Fruit fly (Drosophila melanogaster): ENCODE measurements around the gene CG42371.

The CG42371 gene

dm6 chr2L:2221649-2222150 lies 4.7 kb upstream of the CG42371 start (continued):
- peak; percentile 92 for TF ChIP-seq CG11560 (tag; IDR thresholded peaks at IDR 0.05)
- TF ChIP-seq jing (GFP tag; optimal IDR thresholded peaks at IDR 0.05), result peak; percentile 89
- peak; percentile 89 for TF ChIP-seq D19A (tag; optimal IDR thresholded peaks at IDR 0.05)
- TF ChIP-seq br (optimal IDR thresholded peaks at IDR 0.05), result no peak
- TF ChIP-seq tap (tag; optimal IDR thresholded peaks at IDR 0.05), result peak; percentile 96
- peak; percentile 99 for TF ChIP-seq CG11247 (GFP tag; IDR thresholded peaks at IDR 0.05)
- TF ChIP-seq CG17829 (tag; optimal IDR thresholded peaks at IDR 0.05), result peak; percentile 95
- peak; percentile 95 for TF ChIP-seq HLH54F (GFP tag; optimal IDR thresholded peaks at IDR 0.05)
- peak; percentile 94 for TF ChIP-seq CG8944 (GFP tag; optimal IDR thresholded peaks at IDR 0.05)
- peak; percentile 83 for TF ChIP-seq CG3838 (GFP tag; optimal IDR thresholded peaks at IDR 0.05)
- TF ChIP-seq Camta (GFP tag; optimal IDR thresholded peaks at IDR 0.05), result peak; percentile 93
- TF ChIP-seq CG9817 (tag; optimal IDR thresholded peaks at IDR 0.05), result peak; percentile 98
- TF ChIP-seq Opbp (GFP tag; IDR thresholded peaks at IDR 0.05; ENCODE audit: partially characterized antibody), result no peak
- TF ChIP-seq Meics (GFP tag; optimal IDR thresholded peaks at IDR 0.05), result peak; percentile 97
- TF ChIP-seq Deaf1 (tag; optimal IDR thresholded peaks at IDR 0.05), result peak; percentile 79
- TF ChIP-seq CG4617 (GFP tag; optimal IDR thresholded peaks at IDR 0.05; ENCODE audit: borderline replicate concordance), result peak; percentile 77
- no peak for TF ChIP-seq h (optimal IDR thresholded peaks at IDR 0.05)
- TF ChIP-seq ATbp (GFP tag; optimal IDR thresholded peaks at IDR 0.05), result peak; percentile 96
- TF ChIP-seq CG10543 (GFP tag; optimal IDR thresholded peaks at IDR 0.05), result peak; percentile 95
- peak; percentile 90 for TF ChIP-seq CG33557 (GFP tag; optimal IDR thresholded peaks at IDR 0.05)
- TF ChIP-seq zen2 (GFP tag; IDR thresholded peaks at IDR 0.05; ENCODE audit: partially characterized antibody), result no peak
- peak; percentile 96 for TF ChIP-seq stc (GFP tag; IDR thresholded peaks at IDR 0.05)
- TF ChIP-seq CG17328 (GFP tag; IDR thresholded peaks at IDR 0.05), result peak; percentile 98
- TF ChIP-seq Antp (GFP tag; optimal IDR thresholded peaks at IDR 0.05), result peak; percentile 85
- peak; percentile 83 for TF ChIP-seq CG3163 (GFP tag; optimal IDR thresholded peaks at IDR 0.05)
- TF ChIP-seq HmgZ (tag; optimal IDR thresholded peaks at IDR 0.05), result peak; percentile 98
- TF ChIP-seq dm (GFP tag; optimal IDR thresholded peaks at IDR 0.05), result peak; percentile 86
- peak; percentile 95 for TF ChIP-seq CG11504 (tag; optimal IDR thresholded peaks at IDR 0.05)
- TF ChIP-seq CG16813 (GFP tag; IDR thresholded peaks at IDR 0.05; ENCODE audit: partially characterized antibody), result no peak
- peak; percentile 99 for TF ChIP-seq ci (GFP tag; IDR thresholded peaks at IDR 0.05)
- peak; percentile 97 for TF ChIP-seq Mad (GFP tag; optimal IDR thresholded peaks at IDR 0.05)
- peak; percentile 92 for TF ChIP-seq wor (GFP tag; IDR thresholded peaks at IDR 0.05)
- no peak for TF ChIP-seq sc (optimal IDR thresholded peaks at IDR 0.05)
- peak; percentile 93 for TF ChIP-seq sc (GFP tag; optimal IDR thresholded peaks at IDR 0.05)
- TF ChIP-seq Hey (tag; optimal IDR thresholded peaks at IDR 0.05), result peak; percentile 94
- TF ChIP-seq CG17385 (GFP tag; optimal IDR thresholded peaks at IDR 0.05), result peak; percentile 97
- TF ChIP-seq CG7839 (tag; optimal IDR thresholded peaks at IDR 0.05), result peak; percentile 98
- TF ChIP-seq danr (GFP tag; IDR thresholded peaks at IDR 0.05), result peak; percentile 96
- TF ChIP-seq CG15696 (tag; optimal IDR thresholded peaks at IDR 0.05), result peak; percentile 87
- peak; percentile 96 for TF ChIP-seq Dip3 (GFP tag; optimal IDR thresholded peaks at IDR 0.05)
- no peak for TF ChIP-seq cg (GFP tag; optimal IDR thresholded peaks at IDR 0.05)
- peak; percentile 31; the same call in 1 of the 2 replicates for TF ChIP-seq CG13287 (GFP tag; IDR thresholded peaks at IDR 0.05; ENCODE audit: partially characterized antibody)
- peak; percentile 92 for TF ChIP-seq onecut (GFP tag; IDR thresholded peaks at IDR 0.05)
- TF ChIP-seq Hr51 (GFP tag; optimal IDR thresholded peaks at IDR 0.05), result peak; percentile 95 to 96
- TF ChIP-seq Taf1 (GFP tag; IDR thresholded peaks at IDR 0.05), result peak; percentile 95
- TF ChIP-seq pho (GFP tag; optimal IDR thresholded peaks at IDR 0.05), result peak; percentile 97
- no peak for TF ChIP-seq amos (GFP tag; IDR thresholded peaks at IDR 0.05; ENCODE audit: partially characterized antibody)
- no peak for TF ChIP-seq CG34224 (GFP tag; IDR thresholded peaks at IDR 0.05; ENCODE audit: partially characterized antibody)
- peak; percentile 95 for TF ChIP-seq CG18619 (GFP tag; optimal IDR thresholded peaks at IDR 0.05)
- TF ChIP-seq Hsf (GFP tag; optimal IDR thresholded peaks at IDR 0.05), result peak; percentile 99
- TF ChIP-seq ham (GFP tag; IDR thresholded peaks at IDR 0.05), result peak; percentile 96

Data from whole organism, embryonic.